Fruit fly (Drosophila melanogaster) whole organism: Measurements from ENCODE around the gene Golgin84.

ENCODE experiments used
- CG8478 ChIP-seq: fragments of >200 bp; optimal IDR thresholded peaks from 2 replicates; lab custom pipeline; 2018; ENCODE audit warnings: inconsistent platforms
- Dll ChIP-seq: fragments of >200 bp; optimal IDR thresholded peaks from 2 replicates; lab custom pipeline; 2017
- EcR ChIP-seq, 2 experiments: fragments of >200 bp; optimal IDR thresholded peaks; 2 replicates each; lab custom pipeline; 2017; ENCODE audit warnings: missing biosample characterization in 2 of 2, missing genetic modification characterization in 2 of 2, missing genetic modification reagents in 2 of 2
- pan ChIP-seq: fragments of >200 bp; optimal IDR thresholded peaks from 2 replicates; lab custom pipeline; 2017
- psq ChIP-seq: fragments of >200 bp; optimal IDR thresholded peaks from 2 replicates; lab custom pipeline; 2017
- usp ChIP-seq: fragments of >200 bp; optimal IDR thresholded peaks from 2 replicates; lab custom pipeline; 2017; ENCODE audit warnings: missing biosample characterization, missing genetic modification characterization, mixed read lengths

Golgin84 gene

DNA sequence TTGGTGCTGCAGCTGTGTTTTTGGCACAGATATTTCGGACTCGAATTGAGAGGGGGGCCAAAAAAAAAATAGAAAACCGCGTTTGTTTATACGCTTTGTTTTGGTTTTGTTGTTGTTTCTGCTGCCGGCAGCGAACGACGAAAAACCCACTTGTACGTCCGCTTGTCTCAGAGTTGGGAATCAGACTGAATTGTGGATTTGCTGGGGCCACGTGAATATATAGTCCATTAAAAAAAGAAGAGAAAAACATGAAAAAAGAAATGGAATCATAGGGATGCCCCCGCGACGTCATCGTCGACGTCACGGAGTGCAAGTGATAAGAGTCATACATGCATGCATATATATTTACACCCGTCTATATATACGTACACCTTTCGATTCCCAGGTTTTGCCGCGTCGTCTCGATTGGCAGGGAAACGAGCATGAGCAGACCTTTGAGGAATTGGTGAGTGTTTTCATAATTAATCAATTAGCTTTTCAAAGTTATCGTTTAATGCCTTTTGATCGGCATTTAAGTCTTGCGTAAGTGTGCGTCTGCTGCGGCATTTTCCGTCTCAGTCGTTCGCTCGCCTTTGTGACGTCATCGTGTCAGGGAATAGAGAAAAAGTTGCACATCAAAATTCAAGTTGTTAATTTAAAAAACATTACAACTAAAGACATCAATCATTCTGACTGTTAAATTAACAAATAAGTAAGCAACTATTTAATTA is 38.0 kb downstream of the Golgin84 start:
- TF ChIP-seq psq (lab: Kevin White, UChicago) (no peak), CG8478 (lab: Kevin White, UChicago) (no peak), Dll (no peak), EcR (GFP tag; optimal IDR thresholded peaks at IDR 0.05; lab: Kevin White, UChicago) (no peak), pan (lab: Kevin White, UChicago) (no peak), usp (GFP tag; lab: Kevin White, UChicago) (no peak)

- TF ChIP-seq psq (lab: Kevin White, UChicago) (no peak), pan (lab: Kevin White, UChicago) (no peak), EcR (GFP tag; optimal IDR thresholded peaks at IDR 0.05; lab: Kevin White, UChicago) (no peak), CG8478 (lab: Kevin White, UChicago) (no peak), Dll (no peak), usp (GFP tag; lab: Kevin White, UChicago) (no peak)
Observed at dm6 chr3R:24319083-24319381, 38.7 kb downstream of the Golgin84 start.

DNA sequence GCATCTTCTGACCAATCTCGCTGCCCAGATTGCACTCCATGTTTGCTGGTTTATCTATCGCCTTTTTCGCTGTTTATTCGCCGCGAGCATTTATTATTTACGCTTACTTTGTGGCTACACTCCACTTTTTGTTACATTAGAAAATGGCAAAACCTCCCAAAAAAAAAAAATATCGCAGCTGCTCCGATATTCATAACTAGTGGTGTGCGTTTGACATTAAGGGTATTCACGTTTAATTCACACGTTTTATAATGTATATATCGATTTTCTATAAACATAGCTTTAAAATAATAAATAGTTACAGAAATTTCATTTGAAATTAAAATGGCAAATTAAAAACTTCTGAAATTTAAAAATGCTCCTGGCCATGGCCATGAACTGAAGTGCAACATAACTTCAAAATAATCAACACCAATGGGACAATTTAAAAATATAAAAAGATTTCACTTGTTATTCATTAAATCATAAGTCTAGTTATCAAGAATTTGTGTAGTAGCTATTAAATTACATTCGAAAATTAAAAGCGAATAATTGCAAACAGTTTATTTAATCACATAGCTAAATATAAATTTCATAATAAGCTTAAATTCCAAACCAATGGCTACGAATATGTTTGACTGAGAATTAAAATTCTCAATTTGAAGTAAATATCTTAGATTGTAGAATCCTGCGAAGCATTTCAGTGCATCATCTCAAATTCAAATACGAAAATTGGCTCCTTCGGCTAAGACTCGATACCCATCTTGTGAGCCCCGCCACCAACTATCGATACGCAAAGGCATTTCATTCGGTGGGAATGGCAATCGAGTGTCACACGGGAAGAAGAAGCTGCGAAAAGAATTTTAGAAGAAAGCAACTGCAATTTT is 39.3 kb downstream of the Golgin84 start, which contains the start of the genes Nab2 and BRWD3:
Nab2 (minus strand) TSS at position 203 of the 866 bp plus-strand sequence.
BRWD3 (plus strand) TSS at position 784 of the 866 bp plus-strand sequence.
- TF ChIP-seq usp (GFP tag; lab: Kevin White, UChicago) = no peak
- TF ChIP-seq EcR (GFP tag; optimal IDR thresholded peaks at IDR 0.05; lab: Kevin White, UChicago) = no peak
- no peak for TF ChIP-seq pan (lab: Kevin White, UChicago)
- no peak for TF ChIP-seq Dll
- TF ChIP-seq psq (lab: Kevin White, UChicago) = no peak
- TF ChIP-seq CG8478 (lab: Kevin White, UChicago) = no peak
